Fruit fly (Drosophila melanogaster): Measurements from ENCODE around the gene Cow.

The Cow gene

dm6 chr3R:23141113-23141512 is 28.6 kb upstream of the Cow start:
- TF ChIP-seq CG8478 (optimal IDR thresholded peaks at IDR 0.05), result no peak
- no peak for TF ChIP-seq CTCF (optimal IDR thresholded peaks at IDR 0.05)

- TF ChIP-seq CG8478 (optimal IDR thresholded peaks at IDR 0.05) (no peak), CTCF (optimal IDR thresholded peaks at IDR 0.05) (no peak)
Observed at dm6 chr3R:23140280-23140679, 27.8 kb upstream of the Cow start.

dm6 chr3R:23139634-23140010 is 27.1 kb upstream of the Cow start:
- TF ChIP-seq CG8478 (optimal IDR thresholded peaks at IDR 0.05) (no peak), CTCF (optimal IDR thresholded peaks at IDR 0.05) (no peak)

DNA sequence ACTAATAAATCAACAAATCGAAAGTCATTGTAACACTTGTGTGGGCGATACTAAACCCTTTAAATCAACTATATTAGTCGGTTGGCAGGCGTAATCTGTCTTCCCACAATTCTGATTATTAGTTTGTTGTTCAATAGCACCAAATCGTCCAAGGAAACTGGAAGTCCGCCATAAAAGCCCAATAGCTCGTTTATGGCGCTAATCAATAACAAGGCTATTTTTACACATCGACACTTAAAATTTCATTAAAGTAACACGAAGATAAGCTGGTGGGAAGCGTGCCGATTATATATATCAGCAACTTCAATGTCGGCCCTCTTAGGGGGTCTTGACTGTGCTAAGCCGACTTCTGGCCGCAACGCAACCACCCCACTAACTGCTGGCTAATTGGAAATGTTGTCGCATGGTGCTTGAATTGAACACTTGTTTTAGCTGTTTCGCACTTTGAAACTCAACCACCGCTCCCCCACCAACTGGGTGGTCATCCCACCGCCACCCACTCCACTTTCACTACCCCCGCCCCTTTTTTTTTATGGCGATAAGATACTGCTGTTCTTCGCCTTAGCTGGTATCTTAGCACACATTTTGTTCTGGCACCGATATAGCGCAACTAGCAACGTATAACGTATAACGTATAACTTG is 26.6 kb upstream of the Cow start:
- no peak for TF ChIP-seq CTCF (optimal IDR thresholded peaks at IDR 0.05)
- no peak for TF ChIP-seq CG8478 (optimal IDR thresholded peaks at IDR 0.05)

dm6 chr3R:23138439-23138838 is 25.9 kb upstream of the Cow start:
- TF ChIP-seq CG8478 (optimal IDR thresholded peaks at IDR 0.05) (no peak), CTCF (optimal IDR thresholded peaks at IDR 0.05) (no peak)

dm6 chr3R:23134690-23135089 is 22.2 kb upstream of the Cow start:
- TF ChIP-seq CG8478 (optimal IDR thresholded peaks at IDR 0.05) (no peak), CTCF (optimal IDR thresholded peaks at IDR 0.05) (no peak)

DNA sequence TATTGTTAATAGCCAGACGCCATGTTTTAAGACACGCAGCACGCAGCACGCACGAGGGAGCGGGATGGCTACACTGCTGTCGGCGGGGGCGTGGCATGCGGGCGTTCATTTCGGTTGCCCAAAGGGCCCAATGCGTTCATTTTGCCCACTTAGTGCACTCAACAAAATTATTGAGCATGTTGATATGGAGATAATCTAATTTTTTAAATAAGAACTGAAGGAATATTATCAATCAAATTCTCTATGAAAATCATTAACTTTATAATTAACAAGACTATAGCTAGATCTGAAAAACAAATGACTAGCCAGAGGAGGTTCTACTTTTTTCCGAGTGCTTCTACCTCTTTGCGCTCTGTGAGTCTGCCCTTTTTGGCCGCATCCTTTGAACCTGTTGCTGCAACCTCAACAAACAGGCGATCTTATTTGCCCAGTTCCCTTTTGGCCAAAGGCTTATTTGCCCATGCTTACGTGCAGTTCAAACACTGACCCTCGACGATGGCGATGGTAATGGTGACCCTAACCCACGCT is 20.8 kb upstream of the Cow start:
- TF ChIP-seq CTCF (optimal IDR thresholded peaks at IDR 0.05) (no peak), CG8478 (optimal IDR thresholded peaks at IDR 0.05) (no peak)

- TF ChIP-seq CTCF (optimal IDR thresholded peaks at IDR 0.05), result no peak
- TF ChIP-seq CG8478 (optimal IDR thresholded peaks at IDR 0.05), result no peak
Observed at dm6 chr3R:23132299-23132698, 19.8 kb upstream of the Cow start.

dm6 chr3R:23131341-23131884 is 18.9 kb upstream of the Cow start:
- TF ChIP-seq CTCF (optimal IDR thresholded peaks at IDR 0.05) (no peak), CG8478 (optimal IDR thresholded peaks at IDR 0.05) (no peak)

DNA sequence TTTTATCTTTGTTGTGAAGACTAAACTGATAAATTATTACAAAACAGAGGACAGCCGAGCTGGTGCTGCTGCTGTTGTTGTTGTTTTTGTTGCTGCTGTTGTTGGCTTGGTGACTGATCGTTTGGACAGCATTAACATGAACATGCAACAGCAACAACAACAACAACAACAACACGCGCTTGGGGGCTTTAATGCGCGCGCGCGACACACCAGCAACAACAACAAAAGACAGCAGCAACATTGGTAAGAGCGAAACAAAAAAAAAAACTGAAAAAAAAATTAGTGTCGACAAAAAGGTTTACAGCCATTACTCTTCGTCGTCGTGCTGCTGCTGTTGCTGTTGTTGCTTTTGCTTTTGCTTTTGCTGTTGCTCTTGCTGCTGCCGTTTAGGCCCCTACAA is 18.4 kb upstream of the Cow start:
- no peak for TF ChIP-seq CG8478 (optimal IDR thresholded peaks at IDR 0.05)
- TF ChIP-seq CTCF (optimal IDR thresholded peaks at IDR 0.05), result no peak

DNA sequence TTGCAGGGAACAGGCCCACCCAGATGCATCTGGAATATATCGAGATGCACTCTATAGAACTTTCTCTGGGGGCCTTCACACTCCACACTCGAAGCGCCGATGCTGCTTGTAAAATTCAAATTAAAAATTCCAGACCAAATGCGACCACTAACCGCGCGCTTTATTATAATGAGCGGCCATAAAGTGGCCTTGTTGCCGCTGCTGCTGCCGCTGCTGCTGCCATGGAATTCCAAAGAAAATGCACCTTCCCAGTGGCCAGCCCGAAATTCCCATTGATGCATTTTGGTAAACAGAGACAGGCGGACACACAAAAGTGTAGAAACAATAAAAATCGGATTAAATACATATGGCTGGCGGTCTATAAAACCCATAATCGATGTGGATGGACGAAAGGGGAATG is 17.7 kb upstream of the Cow start:
- no peak for TF ChIP-seq CG8478 (optimal IDR thresholded peaks at IDR 0.05)
- TF ChIP-seq CTCF (optimal IDR thresholded peaks at IDR 0.05), result no peak

DNA sequence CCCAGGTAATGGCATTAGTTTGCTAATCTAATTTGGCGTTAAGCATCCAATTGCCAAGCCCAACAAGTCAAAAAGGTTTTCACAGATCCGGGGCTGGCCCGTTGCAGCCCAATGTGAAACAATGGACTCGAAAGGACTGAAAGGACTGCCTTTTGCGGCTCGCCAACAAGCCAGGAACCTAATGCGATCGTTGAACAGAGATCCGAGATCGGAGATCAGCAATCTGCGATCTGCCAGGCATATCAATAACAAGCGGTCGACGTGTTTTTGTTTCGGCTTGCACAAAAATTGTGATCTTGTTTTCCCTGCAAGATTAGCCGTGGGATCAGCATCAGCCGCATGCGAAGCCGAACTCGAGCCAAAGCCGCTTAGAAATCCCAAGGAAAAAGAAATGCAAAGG is 17.1 kb upstream of the Cow start:
- TF ChIP-seq CG8478 (optimal IDR thresholded peaks at IDR 0.05) (no peak), CTCF (optimal IDR thresholded peaks at IDR 0.05) (no peak)

DNA sequence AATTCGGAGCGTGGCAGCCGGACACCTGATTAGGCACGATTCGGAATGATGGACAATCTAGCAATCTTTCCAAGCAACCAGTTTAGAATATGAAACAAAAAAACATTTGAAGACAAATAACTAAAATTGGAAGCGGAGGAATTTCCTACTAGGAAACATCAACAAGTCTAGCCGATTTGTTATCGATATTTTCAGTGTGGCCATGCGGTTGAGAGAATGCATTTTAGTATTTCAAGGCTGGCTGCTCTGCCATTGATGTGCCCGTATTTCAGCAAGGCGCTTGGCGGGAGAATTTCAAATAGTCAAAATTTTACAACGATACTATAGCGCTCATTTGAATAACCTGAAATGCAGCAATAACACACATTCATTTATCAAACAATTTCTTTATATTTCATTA is 15.3 kb upstream of the Cow start, which contains the start of gene CG31457:
TSS of gene CG31457 (minus strand) at position 186 of the 400 bp plus-strand sequence.
- TF ChIP-seq CTCF (optimal IDR thresholded peaks at IDR 0.05) (peak; percentile 49 to 50), CG8478 (optimal IDR thresholded peaks at IDR 0.05) (no peak)

DNA sequence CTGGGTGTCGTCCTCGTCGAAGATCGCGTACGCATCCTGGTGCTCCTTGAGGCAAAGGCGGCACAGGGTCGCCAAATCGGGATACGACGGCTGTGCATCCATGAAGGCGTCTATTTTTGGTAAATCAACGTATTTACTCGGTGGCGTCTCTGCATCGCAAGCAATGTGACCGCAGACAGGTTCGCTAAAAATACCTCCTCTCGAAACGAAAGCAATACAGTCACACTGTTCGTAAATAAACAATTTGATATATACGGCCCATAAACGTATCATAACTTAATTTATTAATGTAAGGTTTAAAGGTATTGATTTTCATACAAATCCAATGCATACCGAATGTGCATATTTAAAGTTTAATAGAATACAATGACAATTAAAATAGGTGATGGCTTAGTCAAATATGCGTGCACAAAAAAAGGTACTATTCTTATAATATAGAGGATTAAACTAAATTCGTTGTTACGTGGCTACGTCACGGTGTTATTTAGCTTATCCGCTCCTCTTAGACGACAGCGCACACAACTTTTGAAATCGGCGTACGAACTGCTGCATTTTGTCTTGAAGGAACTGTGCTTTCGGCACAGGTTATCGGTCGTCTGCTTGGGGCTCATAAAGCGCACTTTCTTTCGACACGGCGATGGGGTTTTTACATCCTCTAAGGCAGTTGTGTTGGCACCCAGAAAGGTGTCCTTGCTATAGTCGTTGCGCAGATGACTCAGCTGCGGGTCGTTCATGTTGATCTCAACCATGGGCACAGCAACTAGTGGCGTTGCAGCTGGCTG is 13.9 kb upstream of the Cow start, which contains the start of gene CG31365:
TSS of gene CG31365 (minus strand) at position 182 of the 782 bp plus-strand sequence.
- TF ChIP-seq CTCF (optimal IDR thresholded peaks at IDR 0.05) (no peak), CG8478 (optimal IDR thresholded peaks at IDR 0.05) (no peak)

DNA sequence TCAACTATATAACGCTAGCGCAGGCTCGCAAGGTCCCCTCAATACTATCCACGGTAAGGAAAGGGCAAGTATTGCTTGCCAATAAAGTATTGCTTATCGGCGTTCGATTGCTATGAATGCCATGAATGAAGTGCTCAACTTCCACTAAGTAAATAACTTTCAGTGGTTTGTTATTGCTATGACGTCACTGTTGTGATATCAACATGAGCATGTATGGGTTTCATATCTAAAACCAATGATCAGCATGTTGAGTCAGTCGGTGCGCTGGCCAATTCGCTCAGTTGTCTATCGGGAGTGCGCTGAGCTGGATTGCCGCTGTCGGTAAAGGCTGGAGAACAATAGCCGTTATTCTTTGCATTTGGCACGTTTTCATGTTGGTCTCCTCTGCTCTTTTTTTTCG is 8.4 kb upstream of the Cow start:
- TF ChIP-seq CTCF (optimal IDR thresholded peaks at IDR 0.05) (no peak), CG8478 (optimal IDR thresholded peaks at IDR 0.05) (no peak)

DNA sequence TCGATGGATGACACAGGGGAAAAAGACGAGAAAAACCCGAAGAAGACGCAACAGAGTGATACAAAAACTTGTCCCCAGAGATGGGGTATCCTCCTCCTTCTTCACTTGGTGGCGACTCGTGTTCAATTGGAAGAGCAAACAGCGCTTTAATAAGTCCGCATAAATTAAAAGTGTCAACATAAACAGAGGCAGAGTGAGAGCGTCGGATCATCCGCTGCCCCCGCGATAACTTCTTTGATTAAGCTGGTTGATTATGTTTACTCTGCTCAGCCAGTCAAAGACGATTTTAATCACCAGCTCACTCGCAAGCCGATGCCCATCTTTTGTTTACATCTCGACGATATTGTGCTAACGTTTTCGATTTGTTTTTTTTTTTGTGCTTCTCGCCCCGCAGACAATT is 7.3 kb upstream of the Cow start:
- TF ChIP-seq CTCF (optimal IDR thresholded peaks at IDR 0.05) (no peak), CG8478 (optimal IDR thresholded peaks at IDR 0.05) (no peak)
